Worm (Caenorhabditis elegans) whole organism, L3 larva: ENCODE measurements around the gene C06H2.7.
"Not testable (repeated sequence)": the region's sequence is repeated elsewhere in the genome, so short reads cannot be mapped to it uniquely, and the experiment has no call there.

Experiments
- aly-2 ChIP-seq: fragments of 150-350 bp; optimal IDR thresholded peaks from 2 replicates; lab custom pipeline; 2014; ENCODE audit warnings: missing biosample characterization, missing genetic modification characterization
- ama-1 ChIP-seq: fragments of 150-350 bp; optimal IDR thresholded peaks from 2 replicates; lab custom pipeline; 2018
- ceh-16 ChIP-seq: sonication (generic microtip); optimal IDR thresholded peaks from 2 replicates; lab custom pipeline; 2017; ENCODE audit warnings: missing biosample characterization, missing genetic modification characterization
- ceh-82 ChIP-seq: fragments of 150-350 bp; optimal IDR thresholded peaks from 2 replicates; lab custom pipeline; 2014; ENCODE audit warnings: missing biosample characterization, missing genetic modification characterization
- ceh-9 ChIP-seq: sonication (generic microtip); optimal IDR thresholded peaks from 2 replicates; lab custom pipeline; 2018; ENCODE audit warnings: missing biosample characterization, missing genetic modification characterization
- elt-1 ChIP-seq: fragments of 150-350 bp; optimal IDR thresholded peaks from 2 replicates; lab custom pipeline; 2014; ENCODE audit warnings: missing biosample characterization, missing genetic modification characterization
- elt-2 ChIP-seq: sonication (generic microtip); optimal IDR thresholded peaks from 2 replicates; lab custom pipeline; 2016; ENCODE audit warnings: missing genetic modification reagents, mild to moderate bottlenecking, missing genetic modification characterization, missing compliant biosample characterization
- fos-1 ChIP-seq: fragments of 150-350 bp; optimal IDR thresholded peaks from 2 replicates; lab custom pipeline; 2014; ENCODE audit warnings: missing biosample characterization, missing genetic modification characterization
- hmg-11 ChIP-seq: sonication (generic microtip); optimal IDR thresholded peaks from 2 replicates; lab custom pipeline; 2016; ENCODE audit warnings: missing genetic modification characterization, missing compliant biosample characterization
- jun-1 ChIP-seq: fragments of 150-350 bp; optimal IDR thresholded peaks from 2 replicates; lab custom pipeline; 2014; ENCODE audit warnings: missing biosample characterization, missing genetic modification reagents, missing genetic modification characterization
- mdl-1 ChIP-seq: fragments of 150-350 bp; optimal IDR thresholded peaks from 2 replicates; lab custom pipeline; 2014; ENCODE audit warnings: missing biosample characterization, missing genetic modification characterization
- mml-1 ChIP-seq: fragments of 150-350 bp; sonication (generic microtip); optimal IDR thresholded peaks from 3 replicates; lab custom pipeline; 2014; ENCODE audit warnings: missing biosample characterization, missing genetic modification characterization
- nhr-23 ChIP-seq: fragments of 150-350 bp; optimal IDR thresholded peaks from 2 replicates; lab custom pipeline; 2014; ENCODE audit warnings: missing biosample characterization, missing genetic modification reagents, missing genetic modification characterization
- nhr-237 ChIP-seq: fragments of 150-350 bp; optimal IDR thresholded peaks from 2 replicates; lab custom pipeline; 2014; ENCODE audit warnings: missing biosample characterization, missing genetic modification characterization
- nhr-25 ChIP-seq: sonication (generic microtip); optimal IDR thresholded peaks from 2 replicates; lab custom pipeline; 2017; ENCODE audit warnings: missing biosample characterization, missing genetic modification characterization
- nhr-28 ChIP-seq: fragments of 150-350 bp; optimal IDR thresholded peaks from 2 replicates; lab custom pipeline; 2014; ENCODE audit warnings: missing biosample characterization, missing genetic modification characterization
- nhr-77 ChIP-seq: fragments of 150-350 bp; optimal IDR thresholded peaks from 2 replicates; lab custom pipeline; 2014; ENCODE audit warnings: missing biosample characterization, missing genetic modification characterization
- pqm-1 ChIP-seq: fragments of 150-350 bp; optimal IDR thresholded peaks from 2 replicates; lab custom pipeline; 2017; ENCODE audit warnings: missing biosample characterization, missing genetic modification characterization, inconsistent platforms
- skn-1 ChIP-seq: fragments of 150-350 bp; optimal IDR thresholded peaks from 2 replicates; lab custom pipeline; 2014; ENCODE audit warnings: missing biosample characterization, missing genetic modification characterization
- snpc-4 ChIP-seq: fragments of 150-350 bp; optimal IDR thresholded peaks from 2 replicates; lab custom pipeline; 2014; ENCODE audit warnings: missing biosample characterization, missing genetic modification characterization
- unc-39 ChIP-seq: sonication (generic microtip); optimal IDR thresholded peaks from 4 replicates; lab custom pipeline; 2017; ENCODE audit warnings: missing biosample characterization, missing genetic modification characterization
- zag-1 ChIP-seq: fragments of 150-350 bp; optimal IDR thresholded peaks from 2 replicates; lab custom pipeline; 2014; ENCODE audit warnings: missing biosample characterization, missing genetic modification characterization
- ztf-11 ChIP-seq: fragments of 150-350 bp; optimal IDR thresholded peaks from 2 replicates; lab custom pipeline; 2014; ENCODE audit warnings: missing biosample characterization, missing genetic modification characterization

The C06H2.7 gene

DNA sequence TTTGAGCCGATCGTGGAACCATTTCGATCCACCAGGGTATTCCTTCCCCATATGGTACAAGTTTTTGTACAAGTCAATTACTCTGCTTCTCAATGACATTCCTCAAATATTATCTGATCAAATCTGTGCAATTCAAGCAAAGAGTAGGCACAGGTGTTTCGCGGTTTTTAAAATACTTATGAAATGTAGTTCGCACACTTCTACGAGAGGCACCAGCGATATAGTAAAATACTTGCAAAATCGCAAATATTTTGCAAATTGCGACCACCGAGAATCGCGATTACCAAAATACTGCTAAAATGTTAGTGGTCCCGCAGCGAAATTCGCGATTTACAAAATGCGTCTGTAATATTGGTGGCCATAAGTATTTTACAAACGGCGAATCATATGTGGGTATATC, 34.9 kb downstream of the C06H2.7 start, which contains the start of gene Y42A5A.5:
Y42A5A.5 (minus strand) TSS at position 101 of the 400 bp plus-strand sequence.
- TF ChIP-seq zag-1, ztf-11, snpc-4 (tag; lab: Kevin White, UChicago): not testable (repeated sequence)

- TF ChIP-seq unc-39 (tag; lab: Kevin White, UChicago) = no peak
- TF ChIP-seq zag-1 (tag; lab: Kevin White, UChicago) = no peak
- no peak for TF ChIP-seq pqm-1 (tag; lab: Kevin White, UChicago)
- TF ChIP-seq, all 47 proteins: peak for 0
Observed at ce11 chrV:11104408-11104807, 40.2 kb downstream of the C06H2.7 start.

DNA sequence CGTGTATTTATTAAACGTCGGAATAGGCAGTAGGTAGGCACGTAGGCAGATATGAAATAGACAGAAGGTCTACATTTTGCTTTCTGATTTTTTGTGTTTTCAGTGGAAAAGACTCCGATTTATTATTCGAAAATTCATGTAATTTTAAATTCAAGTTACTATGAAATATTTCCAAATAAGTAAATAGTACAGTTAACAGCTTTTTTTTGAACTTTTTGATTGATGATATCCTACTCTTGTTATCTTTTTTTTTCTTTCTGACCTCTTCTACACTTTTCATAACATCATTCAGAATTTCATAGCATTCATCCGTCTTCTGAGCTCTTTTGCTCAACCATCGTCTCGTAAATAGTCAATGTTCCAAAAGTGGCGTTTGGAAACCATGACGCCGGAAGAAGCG, 46.0 kb downstream of the C06H2.7 start, which contains the start of gene cdkl-1:
cdkl-1 (plus strand) TSS at position 301 of the 400 bp plus-strand sequence.
- no peak for TF ChIP-seq jun-1 (tag; lab: Kevin White, UChicago)
- no peak for TF ChIP-seq skn-1
- TF ChIP-seq mml-1 (tag; lab: Kevin White, UChicago) = no peak
- no peak for TF ChIP-seq nhr-77 (tag; lab: Kevin White, UChicago)
- no peak for TF ChIP-seq aly-2 (tag; lab: Kevin White, UChicago)
- no peak for TF ChIP-seq ceh-16 (tag; lab: Kevin White, UChicago)
- TF ChIP-seq ceh-82 (tag; lab: Kevin White, UChicago) = no peak
- no peak for TF ChIP-seq nhr-28
- no peak for TF ChIP-seq nhr-23 (tag; lab: Kevin White, UChicago)
- TF ChIP-seq mdl-1 (tag; lab: Kevin White, UChicago) = no peak
- no peak for TF ChIP-seq nhr-237 (tag; lab: Kevin White, UChicago)
- no peak for TF ChIP-seq hmg-11

ce11 chrV:11095873-11096272, 48.7 kb downstream of the C06H2.7 start, which contains the start of gene Y42A5A.3:
Y42A5A.3 (minus strand) TSS chrV:11095973.
- no peak for TF ChIP-seq nhr-25 (tag; lab: Kevin White, UChicago)
- TF ChIP-seq fos-1 (tag; lab: Kevin White, UChicago) = no peak

- TF ChIP-seq ceh-9 (tag; lab: Kevin White, UChicago) = no peak
- peak; percentile 25 for TF ChIP-seq jun-1 (tag; lab: Kevin White, UChicago)
- TF ChIP-seq nhr-23 (tag; lab: Kevin White, UChicago) = peak; percentile 2
- peak; percentile 35 for TF ChIP-seq elt-1 (tag; lab: Kevin White, UChicago)
Observed at ce11 chrV:11094698-11095097, 49.9 kb downstream of the C06H2.7 start.

DNA sequence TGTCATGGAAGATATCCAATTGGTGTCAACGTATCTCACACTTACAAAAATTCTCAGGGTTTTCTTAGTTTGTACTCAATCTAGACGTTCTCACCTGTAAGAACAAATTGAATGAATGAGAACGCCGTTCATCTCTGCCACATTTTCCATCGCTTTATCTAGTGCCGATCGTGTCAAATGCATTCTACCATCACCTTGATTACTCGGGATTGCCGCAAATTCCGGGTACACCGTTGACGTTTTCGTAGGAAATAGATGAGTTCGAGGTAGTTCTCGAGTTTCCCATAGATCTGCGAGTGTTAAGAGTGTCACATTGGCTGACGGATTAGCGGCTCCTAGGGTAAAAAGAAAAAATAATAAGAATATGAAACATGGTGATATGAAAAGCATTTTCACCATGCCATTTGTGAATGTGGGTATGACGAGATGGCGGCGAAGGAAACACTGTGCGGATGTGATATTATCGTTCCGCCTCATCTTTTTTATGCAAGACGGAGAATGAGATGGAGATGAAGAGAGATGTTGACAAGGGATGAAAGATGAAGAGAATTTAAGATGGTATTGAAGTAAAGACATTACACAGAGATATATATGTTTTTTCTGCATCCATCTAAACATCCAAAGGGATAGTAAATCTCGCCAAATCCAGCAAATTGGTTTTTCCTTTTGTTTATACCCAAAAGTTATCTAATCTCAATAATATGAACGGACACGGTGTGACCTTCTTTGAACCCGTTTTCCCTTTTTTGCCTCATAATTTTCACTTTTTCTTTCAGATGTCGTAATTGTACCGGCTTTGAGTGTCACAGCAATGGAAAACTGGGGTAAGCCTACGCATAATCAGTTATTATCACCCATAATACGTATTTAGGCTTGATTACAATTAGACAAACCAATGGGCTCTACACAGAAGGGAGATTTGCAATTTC, 51.2 kb downstream of the C06H2.7 start, which contains the start of gene lact-8:
lact-8 (minus strand) TSS at position 445 of the 929 bp plus-strand sequence.
- TF ChIP-seq elt-2 (tag; lab: Kevin White, UChicago) (no peak), elt-1 (tag; lab: Kevin White, UChicago) (peak; percentile 65), nhr-25 (tag; lab: Kevin White, UChicago) (peak; percentile 13), ama-1 (lab: Kevin White, UChicago) (no peak), zag-1 (tag; lab: Kevin White, UChicago) (no peak)
